Worm (Caenorhabditis elegans) whole organism, L4 larva: ENCODE measurements around the gene C46G7.5.
A peak's percentile ranks its signal among the peaks of the same experiment; 100 is the strongest.

Experiments
- R02D3.7 ChIP-seq: fragments of 150-350 bp; sonication (generic microtip); optimal IDR thresholded peaks from 3 replicates; lab custom pipeline; 2014; ENCODE audit warnings: missing biosample characterization, missing genetic modification characterization
- Y48G9A.11 ChIP-seq: fragments of 200-800 bp; sonication (Bioruptor generic); IDR thresholded peaks from 2 replicates; pipeline ENCODE4 v1.3.6; 2022; ENCODE audit warnings: missing genetic modification reagents, missing genetic modification characterization, missing compliant biosample characterization
- nhr-11 ChIP-seq: fragments of 150-350 bp; optimal IDR thresholded peaks from 2 replicates; lab custom pipeline; 2014; ENCODE audit warnings: missing biosample characterization, missing genetic modification characterization
- nhr-25 ChIP-seq: sonication (generic microtip); optimal IDR thresholded peaks from 2 replicates; lab custom pipeline; 2017; ENCODE audit warnings: missing genetic modification characterization, mild to moderate bottlenecking, missing compliant biosample characterization, antibody characterized with exemption, moderate library complexity, borderline replicate concordance; ENCODE audit not compliant: insufficient read depth
- tag-97 ChIP-seq: fragments of 200-800 bp; sonication (Bioruptor generic); IDR thresholded peaks from 2 replicates; pipeline ENCODE4 v1.3.6; 2022; ENCODE audit warnings: missing genetic modification characterization, missing compliant biosample characterization

DNA sequence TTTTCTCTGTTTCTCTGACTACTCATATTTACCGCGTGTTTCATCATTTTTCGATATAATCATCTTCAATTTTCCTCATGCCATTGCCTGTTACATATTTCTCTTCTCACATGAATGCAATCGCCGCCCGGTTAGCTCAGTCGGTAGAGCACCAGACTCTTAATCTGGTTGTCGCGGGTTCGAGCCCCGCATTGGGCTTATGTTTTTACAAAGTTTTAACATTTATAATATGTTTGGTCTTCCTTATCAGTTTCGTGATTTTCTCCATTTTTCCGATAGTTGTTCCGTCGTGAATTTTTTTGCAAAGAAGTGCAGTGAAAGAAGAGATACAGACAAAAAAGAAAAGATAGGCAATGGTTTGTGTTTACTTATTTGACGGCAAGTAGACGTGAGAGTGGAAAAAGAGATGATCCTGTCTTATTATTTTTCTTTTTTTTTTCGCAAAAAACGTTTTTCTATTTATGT, 44.4 kb downstream of the C46G7.5 start:
- TF ChIP-seq tag-97 (no peak), nhr-11 (tag; lab: Kevin White, UChicago) (peak; percentile 79), R02D3.7 (peak; percentile 14), nhr-25 (tag; lab: Kevin White, UChicago) (peak; percentile 92), Y48G9A.11 (GFP tag; lab: Robert Waterston, UW) (peak; percentile 83)
